Fruit fly (Drosophila melanogaster) whole organism, embryonic: ENCODE results near the gene Rabex-5.

ENCODE experiments used
- Abd-B ChIP-seq: fragments of 200-800 bp; sonication (Bioruptor generic); optimal IDR thresholded peaks from 2 replicates; lab custom pipeline; 2018; ENCODE audit warnings: missing biosample characterization, mild to moderate bottlenecking, missing genetic modification characterization, moderate library complexity
- Antp ChIP-seq: fragments of 200-800 bp; sonication (Bioruptor generic); optimal IDR thresholded peaks from 3 replicates; lab custom pipeline; 2016; ENCODE audit warnings: missing biosample characterization, missing genetic modification characterization
- B-H1 ChIP-seq: fragments of 200-800 bp; sonication (Bioruptor generic); IDR thresholded peaks from 3 replicates; pipeline ENCODE4 v1.3.6; 2022; ENCODE audit warnings: missing biosample characterization, missing genetic modification characterization
- CG1024 ChIP-seq: fragments of 200-800 bp; sonication (Bioruptor generic); IDR thresholded peaks from 2 replicates; pipeline ENCODE4 v1.3.6; 2022; ENCODE audit warnings: missing biosample characterization, missing genetic modification characterization
- CG12942 ChIP-seq: fragments of 200-800 bp; sonication (Bioruptor generic); optimal IDR thresholded peaks from 3 replicates; lab custom pipeline; 2016; ENCODE audit warnings: missing biosample characterization, missing genetic modification characterization
- CG13424 ChIP-seq: fragments of 200-800 bp; sonication (Bioruptor generic); optimal IDR thresholded peaks from 2 replicates; lab custom pipeline; 2019; ENCODE audit warnings: missing biosample characterization, mild to moderate bottlenecking, missing genetic modification characterization, moderate library complexity
- CG13775 ChIP-seq: fragments of 200-800 bp; sonication (Bioruptor generic); optimal IDR thresholded peaks from 3 replicates; lab custom pipeline; 2017; ENCODE audit warnings: missing biosample characterization, mild to moderate bottlenecking, missing genetic modification characterization
- CG1647 ChIP-seq: fragments of 200-800 bp; sonication (Bioruptor generic); optimal IDR thresholded peaks from 3 replicates; lab custom pipeline; 2016; ENCODE audit warnings: missing biosample characterization, missing genetic modification characterization
- CG17612 ChIP-seq: fragments of 200-800 bp; sonication (Bioruptor generic); IDR thresholded peaks from 2 replicates; pipeline ENCODE4 v1.3.6; 2022; ENCODE audit warnings: missing biosample characterization, missing genetic modification characterization
- CG3281 ChIP-seq: fragments of 200-800 bp; sonication (Bioruptor generic); optimal IDR thresholded peaks from 3 replicates; lab custom pipeline; 2017; ENCODE audit warnings: missing biosample characterization, mild to moderate bottlenecking, missing genetic modification characterization
- CG3838 ChIP-seq: fragments of 200-800 bp; sonication (Bioruptor generic); optimal IDR thresholded peaks from 3 replicates; lab custom pipeline; 2016; ENCODE audit warnings: missing biosample characterization, missing genetic modification characterization
- CG4707 ChIP-seq: fragments of 200-800 bp; sonication (Bioruptor generic); optimal IDR thresholded peaks from 2 replicates; lab custom pipeline; 2018; ENCODE audit warnings: missing biosample characterization, mild to moderate bottlenecking, missing genetic modification characterization, moderate library complexity
- CG5180 ChIP-seq: fragments of 200-800 bp; sonication (Bioruptor generic); optimal IDR thresholded peaks from 3 replicates; lab custom pipeline; 2017; ENCODE audit warnings: missing biosample characterization, missing genetic modification characterization, mild to moderate bottlenecking, moderate library complexity, missing genetic modification reagents
- CG5245 ChIP-seq: fragments of 200-800 bp; sonication (Bioruptor generic); optimal IDR thresholded peaks from 3 replicates; lab custom pipeline; 2016; ENCODE audit warnings: missing biosample characterization, missing genetic modification characterization
- CG6813 ChIP-seq: fragments of 200-800 bp; sonication (Bioruptor generic); optimal IDR thresholded peaks from 2 replicates; lab custom pipeline; 2017; ENCODE audit warnings: missing biosample characterization, missing genetic modification characterization, mild to moderate bottlenecking, moderate library complexity, missing genetic modification reagents
- CTCF ChIP-seq: fragments of 200-800 bp; sonication (Bioruptor generic); optimal IDR thresholded peaks from 2 replicates; lab custom pipeline; 2017; ENCODE audit warnings: missing biosample characterization, mild to moderate bottlenecking, missing genetic modification characterization, moderate library complexity
- D19A ChIP-seq: fragments of 200-800 bp; optimal IDR thresholded peaks from 3 replicates; lab custom pipeline; 2019; ENCODE audit warnings: missing biosample characterization, mild to moderate bottlenecking, missing genetic modification characterization, moderate library complexity
- Dek ChIP-seq: fragments of 200-800 bp; sonication (Bioruptor generic); optimal IDR thresholded peaks from 3 replicates; lab custom pipeline; 2019; ENCODE audit warnings: missing biosample characterization, mild to moderate bottlenecking, missing genetic modification characterization, moderate library complexity
- Dp ChIP-seq: fragments of 200-800 bp; sonication (Bioruptor generic); optimal IDR thresholded peaks from 2 replicates; lab custom pipeline; 2018; ENCODE audit warnings: missing biosample characterization, mild to moderate bottlenecking, missing genetic modification characterization, moderate library complexity
- Ets65A ChIP-seq: fragments of 200-800 bp; sonication (Bioruptor generic); peaks from one replicate; lab custom pipeline; 2016; ENCODE audit warnings: missing biosample characterization, missing genetic modification characterization
- Fer3 ChIP-seq: fragments of 200-800 bp; sonication (Bioruptor generic); optimal IDR thresholded peaks from 2 replicates; lab custom pipeline; 2018; ENCODE audit warnings: missing biosample characterization, mild to moderate bottlenecking, missing genetic modification characterization, moderate library complexity
- GATAe ChIP-seq: fragments of 200-800 bp; sonication (Bioruptor generic); conservative IDR thresholded peaks from 2 replicates; pipeline ENCODE4 v1.3.6; 2022; ENCODE audit warnings: missing biosample characterization, missing genetic modification characterization
- Gug ChIP-seq: fragments of 200-800 bp; sonication (Bioruptor generic); IDR thresholded peaks from 4 replicates; pipeline ENCODE4 v1.3.6; 2022; ENCODE audit warnings: missing biosample characterization, missing genetic modification characterization
- HLH4C ChIP-seq: fragments of 200-800 bp; sonication (Bioruptor generic); IDR thresholded peaks from 3 replicates; pipeline ENCODE4 v1.3.6; 2022; ENCODE audit warnings: missing biosample characterization, missing genetic modification characterization; ENCODE audit not compliant: partially characterized antibody
- Hr51 ChIP-seq, 2 experiments: fragments of 200-800 bp; sonication (Bioruptor generic); optimal IDR thresholded peaks; 2 replicates in 1 of 2; 3 replicates in 1 of 2; lab custom pipeline; 2016 to 2018; ENCODE audit warnings: missing biosample characterization in 2 of 2, missing genetic modification characterization in 2 of 2, mild to moderate bottlenecking in 1 of 2, moderate library complexity in 1 of 2
- Lim3 ChIP-seq: fragments of 200-800 bp; sonication (Bioruptor generic); IDR thresholded peaks from 2 replicates; pipeline ENCODE4 v1.3.6; 2022; ENCODE audit warnings: missing biosample characterization, missing genetic modification characterization
- Max ChIP-seq: fragments of 200-800 bp; sonication (Bioruptor generic); optimal IDR thresholded peaks from 2 replicates; lab custom pipeline; 2016; ENCODE audit warnings: missing biosample characterization, mild to moderate bottlenecking, missing genetic modification characterization
- Myb ChIP-seq: fragments of 200-800 bp; sonication (Bioruptor generic); optimal IDR thresholded peaks from 2 replicates; lab custom pipeline; 2016; ENCODE audit warnings: missing biosample characterization, missing genetic modification characterization
- NK7.1 ChIP-seq: fragments of 200-800 bp; sonication (Bioruptor generic); optimal IDR thresholded peaks from 3 replicates; lab custom pipeline; 2016; ENCODE audit warnings: missing biosample characterization, missing genetic modification characterization
- Optix ChIP-seq: fragments of 200-800 bp; sonication (Bioruptor generic); IDR thresholded peaks from 3 replicates; pipeline ENCODE4 v1.3.6; 2022; ENCODE audit warnings: missing biosample characterization, missing genetic modification characterization
- PHDP ChIP-seq: fragments of 200-800 bp; sonication (Bioruptor generic); optimal IDR thresholded peaks from 3 replicates; lab custom pipeline; 2018; ENCODE audit warnings: missing biosample characterization, mild to moderate bottlenecking, missing genetic modification characterization, moderate library complexity
- Tbp ChIP-seq: fragments of >200 bp; optimal IDR thresholded peaks from 2 replicates; lab custom pipeline; 2018; ENCODE audit warnings: missing biosample characterization, missing genetic modification characterization
- ara ChIP-seq: fragments of 200-800 bp; sonication (Bioruptor generic); IDR thresholded peaks from 2 replicates; pipeline ENCODE4 v1.3.6; 2022; ENCODE audit warnings: missing biosample characterization, missing genetic modification characterization
- ase ChIP-seq: fragments of 200-800 bp; sonication (Bioruptor generic); IDR thresholded peaks from 3 replicates; pipeline ENCODE4 v1.3.6; 2022; ENCODE audit warnings: missing biosample characterization, missing genetic modification characterization
- bbx ChIP-seq: fragments of 200-800 bp; sonication (Bioruptor generic); IDR thresholded peaks from 2 replicates; pipeline ENCODE4 v1.3.6; 2022; ENCODE audit warnings: missing biosample characterization, missing genetic modification characterization; ENCODE audit not compliant: partially characterized antibody
- dati ChIP-seq: fragments of 200-800 bp; sonication (Bioruptor generic); IDR thresholded peaks from 2 replicates; pipeline ENCODE4 v1.3.6; 2022; ENCODE audit warnings: missing biosample characterization, missing genetic modification characterization
- gcm ChIP-seq: fragments of 200-800 bp; sonication (Bioruptor generic); optimal IDR thresholded peaks from 2 replicates; lab custom pipeline; 2019; ENCODE audit warnings: missing biosample characterization, mild to moderate bottlenecking, missing genetic modification characterization, moderate library complexity
- her ChIP-seq: fragments of 200-800 bp; sonication (Bioruptor generic); optimal IDR thresholded peaks from 2 replicates; lab custom pipeline; 2016; ENCODE audit warnings: missing biosample characterization, missing genetic modification characterization
- inv ChIP-seq: fragments of 200-800 bp; sonication (Bioruptor generic); IDR thresholded peaks from 2 replicates; pipeline ENCODE4 v1.3.6; 2022; ENCODE audit warnings: missing biosample characterization, missing genetic modification characterization; ENCODE audit not compliant: partially characterized antibody
- ken ChIP-seq: fragments of 200-800 bp; sonication (Bioruptor generic); IDR thresholded peaks from 3 replicates; pipeline ENCODE4 v1.3.6; 2022; ENCODE audit warnings: missing biosample characterization, missing genetic modification characterization
- org-1 ChIP-seq: fragments of 200-800 bp; sonication (Bioruptor generic); optimal IDR thresholded peaks from 2 replicates; lab custom pipeline; 2017; ENCODE audit warnings: missing biosample characterization, missing genetic modification characterization
- rib ChIP-seq: fragments of 200-800 bp; sonication (Bioruptor generic); IDR thresholded peaks from 2 replicates; pipeline ENCODE4 v1.3.6; 2022; ENCODE audit warnings: missing biosample characterization, missing genetic modification characterization
- sc ChIP-seq, 3 experiments: fragments of >200 bp in 2 of 3; fragments of 200-800 bp in 1 of 3; sonication (Bioruptor generic) in 1 of 3; optimal IDR thresholded peaks; 2 replicates in 2 of 3; 3 replicates in 1 of 3; lab custom pipeline; 2017; ENCODE audit warnings: mild to moderate bottlenecking in 1 of 3, missing biosample characterization in 1 of 3, missing genetic modification characterization in 1 of 3, missing genetic modification reagents in 1 of 3
- slou ChIP-seq: fragments of 200-800 bp; sonication (Bioruptor generic); optimal IDR thresholded peaks from 3 replicates; lab custom pipeline; 2016; ENCODE audit warnings: missing biosample characterization, missing genetic modification characterization
- tna ChIP-seq: fragments of 200-800 bp; sonication (Bioruptor generic); IDR thresholded peaks from 2 replicates; pipeline ENCODE4 v1.3.6; 2022; ENCODE audit warnings: missing biosample characterization, missing genetic modification characterization; ENCODE audit not compliant: partially characterized antibody
- trh ChIP-seq: fragments of 200-800 bp; sonication (Bioruptor generic); optimal IDR thresholded peaks from 2 replicates; lab custom pipeline; 2016; ENCODE audit warnings: missing biosample characterization, missing genetic modification characterization
- unc-4 ChIP-seq: fragments of 200-800 bp; sonication (Bioruptor generic); IDR thresholded peaks from 2 replicates; pipeline ENCODE4 v1.3.6; 2022; ENCODE audit warnings: missing biosample characterization, missing genetic modification characterization; ENCODE audit not compliant: partially characterized antibody
- zen2 ChIP-seq: fragments of 200-800 bp; sonication (Bioruptor generic); IDR thresholded peaks from 3 replicates; pipeline ENCODE4 v1.3.6; 2022; ENCODE audit warnings: missing biosample characterization, missing genetic modification characterization; ENCODE audit not compliant: partially characterized antibody
- zfh1 ChIP-seq: fragments of 200-800 bp; sonication (Bioruptor generic); IDR thresholded peaks from 3 replicates; pipeline ENCODE4 v1.3.6; 2022; ENCODE audit warnings: missing biosample characterization, missing genetic modification characterization

Rabex-5 gene

DNA sequence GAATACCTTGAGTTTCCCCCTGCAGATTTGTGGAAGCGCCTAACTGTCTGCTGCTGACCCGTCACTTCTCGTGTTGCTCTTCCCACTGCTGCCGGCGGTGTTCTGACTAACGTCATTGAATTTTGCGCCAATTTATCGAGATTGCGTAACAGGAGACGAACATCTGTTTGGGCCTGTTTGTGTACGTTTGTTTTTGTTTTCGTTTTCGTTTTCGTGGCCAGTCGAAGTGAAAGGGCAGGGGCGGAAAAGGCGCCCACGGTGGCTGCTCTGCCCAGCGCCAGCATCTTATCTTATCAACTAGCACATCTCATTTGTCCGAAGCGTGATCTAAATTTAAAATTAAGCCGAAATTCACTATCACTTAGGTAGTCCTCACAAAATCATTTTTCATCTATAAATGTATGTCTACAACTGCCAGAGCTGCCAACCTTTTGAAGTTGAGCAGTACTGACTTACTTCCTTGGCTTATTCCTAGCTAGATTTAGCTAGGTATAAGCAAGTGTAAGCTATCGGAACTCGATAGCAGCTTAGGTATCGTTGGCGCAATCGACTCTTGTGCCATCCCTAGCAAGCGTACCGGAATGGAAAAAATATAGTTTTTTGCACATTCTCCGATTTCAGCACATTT is 11.4 kb downstream of the Rabex-5 start, which contains the start of the genes Ctr9 and Nt5a (continued):
- TF ChIP-seq Lim3 (GFP tag; lab: Robert Waterston, UW) (no peak), HLH4C (GFP tag; lab: Robert Waterston, UW) (peak; percentile 72), Abd-B (GFP tag; lab: Kevin White, UChicago) (peak; percentile 53), CG3281 (GFP tag; lab: Kevin White, UChicago) (no peak), CG5245 (no peak), inv (GFP tag; lab: Robert Waterston, UW) (peak; percentile 68), GATAe (no peak), zen2 (GFP tag; lab: Robert Waterston, UW) (peak; percentile 57), Hr51 (GFP tag; optimal IDR thresholded peaks at IDR 0.05; lab: Kevin White, UChicago) (peak in 1 of 2 experiments; percentile 48), ase (GFP tag; lab: Robert Waterston, UW) (no peak), dati (GFP tag; lab: Robert Waterston, UW) (no peak), NK7.1 (peak; percentile 28), D19A (no peak), CG13775 (peak; percentile 61), CTCF (GFP tag; lab: Kevin White, UChicago) (no peak), org-1 (GFP tag; lab: Kevin White, UChicago) (no peak), ara (GFP tag; lab: Robert Waterston, UW) (no peak), Fer3 (tag; lab: Kevin White, UChicago) (peak; percentile 36), Tbp (no peak), CG17612 (GFP tag; lab: Robert Waterston, UW) (peak; percentile 47; the same call in 1 of the 2 replicates), Dek (tag; lab: Kevin White, UChicago) (no peak), Antp (GFP tag; lab: Kevin White, UChicago) (peak; percentile 76), CG6813 (GFP tag; lab: Kevin White, UChicago) (no peak), Dp (GFP tag; lab: Kevin White, UChicago) (peak; percentile 55), bbx (GFP tag; lab: Robert Waterston, UW) (peak; percentile 81), CG13424 (tag; lab: Kevin White, UChicago) (peak; percentile 65), Myb (peak; percentile 72), ken (GFP tag; lab: Robert Waterston, UW) (0 out of 3 replicates have a peak, but pooled peaks have one; percentile 56), her (peak; percentile 74), Optix (GFP tag; lab: Robert Waterston, UW) (no peak), CG1647 (GFP tag; lab: Kevin White, UChicago) (peak; percentile 50), CG4707 (no peak), CG5180 (GFP tag; lab: Kevin White, UChicago) (no peak), zfh1 (GFP tag; lab: Robert Waterston, UW) (0 out of 3 replicates have a peak, but pooled peaks have one; percentile 36), trh (GFP tag; lab: Kevin White, UChicago) (no peak), CG12942 (GFP tag; lab: Kevin White, UChicago) (peak; percentile 14), CG1024 (no peak), Gug (GFP tag; lab: Robert Waterston, UW) (peak; percentile 41; the same call in 1 of the 4 replicates), CG3838 (GFP tag; lab: Kevin White, UChicago) (no peak), B-H1 (GFP tag; lab: Robert Waterston, UW) (no peak), Max (GFP tag; lab: Kevin White, UChicago) (no peak), tna (peak; percentile 63), gcm (no peak), rib (GFP tag; lab: Robert Waterston, UW) (peak; percentile 61; the same call in 1 of the 2 replicates), sc (optimal IDR thresholded peaks at IDR 0.05; lab: Kevin White, UChicago) (no peak), sc (GFP tag; optimal IDR thresholded peaks at IDR 0.05; lab: Kevin White, UChicago) (no peak), unc-4 (GFP tag; lab: Robert Waterston, UW) (peak; percentile 85), Ets65A (peak; percentile 90), slou (no peak), PHDP (tag; lab: Kevin White, UChicago) (peak; percentile 29)
